Worm (Caenorhabditis elegans) whole organism, L1 larva: ENCODE results near the gene him-4.

ENCODE experiments used
- elt-3 ChIP-seq, 6 experiments: fragments of 150-350 bp in 1 of 6; sonication (generic microtip); optimal IDR thresholded peaks; 2 replicates each; lab custom pipeline; 2017 to 2018; ENCODE audit warnings: missing biosample characterization in 6 of 6, missing genetic modification characterization in 6 of 6, inconsistent platforms in 1 of 6
- hpl-2 ChIP-seq: fragments of 150-350 bp; optimal IDR thresholded peaks from 2 replicates; lab custom pipeline; 2014; ENCODE audit warnings: missing biosample characterization, missing genetic modification reagents, missing genetic modification characterization
- snpc-4 ChIP-seq: fragments of 150-350 bp; optimal IDR thresholded peaks from 2 replicates; lab custom pipeline; 2014; ENCODE audit warnings: missing biosample characterization, missing genetic modification characterization
- ztf-11 ChIP-seq, 2 experiments: sonication (generic microtip); optimal IDR thresholded peaks; 2 replicates each; lab custom pipeline; 2016 to 2017; ENCODE audit warnings: missing genetic modification characterization in 2 of 2, missing biosample characterization in 1 of 2, missing compliant biosample characterization in 1 of 2

DNA sequence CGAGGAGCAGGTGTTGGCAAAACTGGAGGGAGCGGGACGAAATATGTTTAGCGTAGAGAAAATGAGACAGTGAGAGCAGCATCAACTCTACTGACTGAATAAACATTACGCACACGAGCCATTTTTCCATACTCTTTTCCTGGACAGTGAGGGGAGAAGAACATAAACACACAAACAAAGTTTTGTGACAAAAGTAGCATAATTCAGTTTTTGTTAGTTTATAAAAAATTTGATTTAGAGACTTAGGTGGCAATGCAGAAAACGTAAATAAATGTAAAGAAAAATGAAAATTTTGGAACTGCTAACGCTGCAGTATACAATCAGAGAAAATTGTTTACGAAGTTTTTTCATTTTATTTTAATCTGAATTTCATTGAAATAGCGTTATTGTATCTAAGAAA is 44.1 kb upstream of the him-4 start:
- no peak for TF ChIP-seq hpl-2 (GFP tag; lab: Kevin White, UChicago)
- no peak for TF ChIP-seq snpc-4 (tag; lab: Kevin White, UChicago)
- no peak for TF ChIP-seq elt-3 (tag; optimal IDR thresholded peaks at IDR 0.05; lab: Kevin White, UChicago)
- TF ChIP-seq ztf-11 (tag; optimal IDR thresholded peaks at IDR 0.05; lab: Kevin White, UChicago), result no peak
